Worm (Caenorhabditis elegans) whole organism, late embryonic: ENCODE measurements around the gene F14D12.1.

Experiments
- C08G9.2 ChIP-seq: sonication (generic microtip); optimal IDR thresholded peaks from 2 replicates; lab custom pipeline; 2016; ENCODE audit warnings: mild to moderate bottlenecking, missing genetic modification characterization, moderate library complexity, missing compliant biosample characterization
- C38D4.7 ChIP-seq: fragments of 200-800 bp; sonication (Bioruptor generic); optimal IDR thresholded peaks from 2 replicates; lab custom pipeline; 2018; ENCODE audit warnings: mild to moderate bottlenecking, missing genetic modification characterization, moderate library complexity, missing compliant biosample characterization
- K09A11.1 ChIP-seq: sonication (generic microtip); optimal IDR thresholded peaks from 2 replicates; lab custom pipeline; 2017; ENCODE audit warnings: antibody characterized with exemption, mild to moderate bottlenecking, missing genetic modification characterization, missing compliant biosample characterization; ENCODE audit not compliant: insufficient read depth
- T23F11.4 ChIP-seq: fragments of 200-800 bp; sonication (Bioruptor generic); optimal IDR thresholded peaks from 2 replicates; lab custom pipeline; 2018; ENCODE audit warnings: mild to moderate bottlenecking, missing genetic modification characterization, missing compliant biosample characterization
- Y22D7AL.16 ChIP-seq: sonication (generic microtip); optimal IDR thresholded peaks from 2 replicates; lab custom pipeline; 2016; ENCODE audit warnings: missing genetic modification characterization, missing compliant biosample characterization
- ahr-1 ChIP-seq: sonication (generic microtip); optimal IDR thresholded peaks from 2 replicates; lab custom pipeline; 2016; ENCODE audit warnings: missing genetic modification characterization, missing compliant biosample characterization
- ama-1 ChIP-seq: fragments of 150-350 bp; optimal IDR thresholded peaks from 2 replicates; lab custom pipeline; 2014
- ceh-2 ChIP-seq: sonication (generic microtip); optimal IDR thresholded peaks from 2 replicates; lab custom pipeline; 2016; ENCODE audit warnings: missing genotype, missing genetic modification characterization, missing compliant biosample characterization
- ceh-24 ChIP-seq: sonication (generic microtip); optimal IDR thresholded peaks from 2 replicates; lab custom pipeline; 2016; ENCODE audit warnings: mild to moderate bottlenecking, missing genetic modification characterization, missing compliant biosample characterization
- ceh-31 ChIP-seq: sonication (generic microtip); optimal IDR thresholded peaks from 2 replicates; lab custom pipeline; 2016; ENCODE audit warnings: missing genetic modification characterization, missing compliant biosample characterization
- ceh-34 ChIP-seq: sonication (generic microtip); optimal IDR thresholded peaks from 2 replicates; lab custom pipeline; 2016; ENCODE audit warnings: mild to moderate bottlenecking, missing genetic modification characterization, missing compliant biosample characterization
- ceh-9 ChIP-seq: sonication (generic microtip); optimal IDR thresholded peaks from 2 replicates; lab custom pipeline; 2016; ENCODE audit warnings: mild to moderate bottlenecking, missing genetic modification characterization, inconsistent platforms, missing compliant biosample characterization
- che-1 ChIP-seq: sonication (generic microtip); optimal IDR thresholded peaks from 2 replicates; lab custom pipeline; 2016; ENCODE audit warnings: mild to moderate bottlenecking, missing genetic modification characterization, missing compliant biosample characterization
- dmd-4 ChIP-seq: sonication (generic microtip); optimal IDR thresholded peaks from 2 replicates; lab custom pipeline; 2016; ENCODE audit warnings: borderline replicate concordance, missing genetic modification characterization, missing compliant biosample characterization
- dve-1 ChIP-seq: sonication (generic microtip); optimal IDR thresholded peaks from 2 replicates; lab custom pipeline; 2017; ENCODE audit warnings: antibody characterized with exemption, mild to moderate bottlenecking, missing genetic modification characterization, missing compliant biosample characterization
- elt-2 ChIP-seq: sonication (generic microtip); optimal IDR thresholded peaks from 2 replicates; lab custom pipeline; 2016; ENCODE audit warnings: missing genetic modification reagents, missing genetic modification characterization, missing compliant biosample characterization
- ets-4 ChIP-seq: sonication (generic microtip); optimal IDR thresholded peaks from 2 replicates; lab custom pipeline; 2016; ENCODE audit warnings: missing genetic modification characterization, missing compliant biosample characterization
- eyg-1 ChIP-seq: sonication (generic microtip); optimal IDR thresholded peaks from 2 replicates; lab custom pipeline; 2016; ENCODE audit warnings: missing genotype, missing genetic modification characterization, missing compliant biosample characterization
- fax-1 ChIP-seq: sonication (generic microtip); optimal IDR thresholded peaks from 2 replicates; lab custom pipeline; 2016; ENCODE audit warnings: missing genotype, missing genetic modification characterization, missing compliant biosample characterization
- fkh-10 ChIP-seq: fragments of 150-350 bp; optimal IDR thresholded peaks from 2 replicates; lab custom pipeline; 2014; ENCODE audit warnings: missing biosample characterization, missing genetic modification reagents, missing genetic modification characterization
- fkh-6 ChIP-seq: sonication (generic microtip); optimal IDR thresholded peaks from 2 replicates; lab custom pipeline; 2016; ENCODE audit warnings: missing genetic modification characterization, missing compliant biosample characterization
- gmeb-2 ChIP-seq: sonication (generic microtip); optimal IDR thresholded peaks from 2 replicates; lab custom pipeline; 2016; ENCODE audit warnings: missing genetic modification characterization, inconsistent platforms, missing compliant biosample characterization
- hlh-13 ChIP-seq: fragments of 200-800 bp; sonication (Bioruptor generic); optimal IDR thresholded peaks from 2 replicates; lab custom pipeline; 2018; ENCODE audit warnings: mild to moderate bottlenecking, missing genetic modification characterization, missing compliant biosample characterization
- hlh-15 ChIP-seq: sonication (generic microtip); optimal IDR thresholded peaks from 2 replicates; lab custom pipeline; 2016; ENCODE audit warnings: missing genetic modification characterization, missing compliant biosample characterization
- lin-11 ChIP-seq: fragments of 200-800 bp; sonication (Bioruptor generic); optimal IDR thresholded peaks from 2 replicates; lab custom pipeline; 2018; ENCODE audit warnings: mild to moderate bottlenecking, missing genetic modification characterization, missing compliant biosample characterization
- mec-3 ChIP-seq: sonication (generic microtip); optimal IDR thresholded peaks from 2 replicates; lab custom pipeline; 2016; ENCODE audit warnings: borderline replicate concordance, missing genetic modification characterization, missing compliant biosample characterization
- nfya-1 ChIP-seq: sonication (generic microtip); optimal IDR thresholded peaks from 2 replicates; lab custom pipeline; 2017; ENCODE audit warnings: missing genetic modification characterization, mild to moderate bottlenecking, missing compliant biosample characterization, antibody characterized with exemption, moderate library complexity
- npax-4 ChIP-seq: sonication (generic microtip); optimal IDR thresholded peaks from 2 replicates; lab custom pipeline; 2016; ENCODE audit warnings: missing genetic modification characterization, missing compliant biosample characterization
- pag-3 ChIP-seq: sonication (generic microtip); optimal IDR thresholded peaks from 2 replicates; lab custom pipeline; 2016; ENCODE audit warnings: missing compliant biosample characterization, missing genetic modification characterization, borderline replicate concordance
- pat-9 ChIP-seq: fragments of 200-800 bp; sonication (Bioruptor generic); optimal IDR thresholded peaks from 2 replicates; lab custom pipeline; 2018; ENCODE audit warnings: mild to moderate bottlenecking, missing genetic modification characterization, moderate library complexity, missing compliant biosample characterization
- pax-1 ChIP-seq: fragments of 150-350 bp; optimal IDR thresholded peaks from 2 replicates; lab custom pipeline; 2014; ENCODE audit warnings: missing biosample characterization, missing genetic modification characterization
- pha-2 ChIP-seq: sonication (generic microtip); optimal IDR thresholded peaks from 2 replicates; lab custom pipeline; 2017; ENCODE audit warnings: mild to moderate bottlenecking, missing genetic modification characterization, missing compliant biosample characterization
- pha-4 ChIP-seq: fragments of 150-350 bp; optimal IDR thresholded peaks from 2 replicates; lab custom pipeline; 2018; ENCODE audit warnings: missing biosample characterization, missing genetic modification reagents, missing genetic modification characterization
- pqm-1 ChIP-seq: sonication (generic microtip); optimal IDR thresholded peaks from 2 replicates; lab custom pipeline; 2016; ENCODE audit warnings: missing genetic modification characterization, missing compliant biosample characterization
- pros-1 ChIP-seq: fragments of 150-350 bp; optimal IDR thresholded peaks from 2 replicates; lab custom pipeline; 2014; ENCODE audit warnings: missing biosample characterization, missing genetic modification reagents, missing genetic modification characterization
- ref-2 ChIP-seq: sonication (generic microtip); optimal IDR thresholded peaks from 2 replicates; lab custom pipeline; 2016; ENCODE audit warnings: missing genetic modification characterization, missing compliant biosample characterization
- rnt-1 ChIP-seq: sonication (generic microtip); optimal IDR thresholded peaks from 2 replicates; lab custom pipeline; 2016; ENCODE audit warnings: missing genetic modification characterization, missing compliant biosample characterization
- sox-2 ChIP-seq: fragments of 200-800 bp; sonication (Bioruptor generic); IDR thresholded peaks from 2 replicates; pipeline ENCODE4 v1.3.6; 2022; ENCODE audit warnings: missing genetic modification reagents, missing genetic modification characterization, missing compliant biosample characterization
- sox-4 ChIP-seq: sonication (generic microtip); optimal IDR thresholded peaks from 2 replicates; lab custom pipeline; 2017; ENCODE audit warnings: mild to moderate bottlenecking, missing genetic modification characterization, inconsistent platforms, missing compliant biosample characterization
- syd-9 ChIP-seq: sonication (generic microtip); optimal IDR thresholded peaks from 2 replicates; lab custom pipeline; 2016; ENCODE audit warnings: mild to moderate bottlenecking, missing genetic modification characterization, moderate library complexity, missing compliant biosample characterization
- tbx-2 ChIP-seq: sonication (generic microtip); optimal IDR thresholded peaks from 2 replicates; lab custom pipeline; 2016; ENCODE audit warnings: missing genetic modification characterization, missing compliant biosample characterization
- unc-3 ChIP-seq, 2 experiments: fragments of 200-800 bp in 1 of 2; sonication (Bioruptor generic) in 1 of 2; sonication (generic microtip) in 1 of 2; conservative IDR thresholded peaks in 1 of 2; optimal IDR thresholded peaks in 1 of 2; 2 replicates each; pipeline versions ENCODE4 v1.3.6 to Lab custom; 2016 to 2022; ENCODE audit warnings: missing compliant biosample characterization in 2 of 2, missing genetic modification characterization in 2 of 2, missing genetic modification reagents in 1 of 2
- unc-42 ChIP-seq: sonication (generic microtip); optimal IDR thresholded peaks from 2 replicates; lab custom pipeline; 2016; ENCODE audit warnings: missing genotype, missing genetic modification characterization, missing compliant biosample characterization
- unc-86 ChIP-seq: sonication (generic microtip); optimal IDR thresholded peaks from 2 replicates; lab custom pipeline; 2016; ENCODE audit warnings: missing genetic modification characterization, missing compliant biosample characterization
- ztf-16 ChIP-seq: sonication (generic microtip); optimal IDR thresholded peaks from 2 replicates; lab custom pipeline; 2017; ENCODE audit warnings: missing genetic modification characterization, missing compliant biosample characterization

The F14D12.1 gene

DNA sequence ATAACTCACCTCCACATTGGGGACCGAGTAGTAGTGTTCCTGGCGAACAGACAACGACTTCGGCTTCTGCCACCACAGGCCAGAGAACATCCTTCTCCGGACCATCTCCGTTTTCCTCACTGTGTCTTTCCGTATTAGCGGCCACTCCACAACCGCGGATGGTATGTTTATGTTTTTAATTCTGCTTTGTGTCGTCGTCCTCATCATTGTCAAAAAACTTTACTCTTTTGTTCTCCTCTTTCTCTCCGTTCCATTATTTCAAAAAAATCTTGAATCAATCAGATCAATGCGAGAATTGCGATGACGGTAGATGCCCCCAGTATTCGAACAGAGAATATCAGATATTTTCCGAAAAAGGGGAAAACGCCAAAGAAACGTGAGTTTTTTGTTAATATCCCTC, 36.1 kb upstream of the F14D12.1 start, which contains the start of gene mec-2:
TSS of gene mec-2 (plus strand) at position 301 of the 400 bp plus-strand sequence.
- TF ChIP-seq fax-1 (tag; lab: Kevin White, UChicago) (no peak), fkh-10 (no peak)

- TF ChIP-seq elt-2 (tag; lab: Kevin White, UChicago) (no peak), ceh-9 (no peak), C38D4.7 (GFP tag; lab: Kevin White, UChicago) (no peak)
Observed at ce11 chrX:5572638-5573037, 30.9 kb upstream of the F14D12.1 start.

ce11 chrX:5579714-5580265, 23.8 kb upstream of the F14D12.1 start:
- peak; percentile 52 for TF ChIP-seq unc-42
- no peak for TF ChIP-seq Y22D7AL.16 (tag; lab: Kevin White, UChicago)
- TF ChIP-seq C08G9.2 (tag; lab: Kevin White, UChicago): no peak
- no peak for TF ChIP-seq ahr-1

- no peak for TF ChIP-seq sox-4
- no peak for TF ChIP-seq ama-1 (lab: Kevin White, UChicago)
- no peak for TF ChIP-seq ceh-9
- TF ChIP-seq eyg-1 (tag; lab: Kevin White, UChicago): peak; percentile 2
- TF ChIP-seq ceh-34 (tag; lab: Kevin White, UChicago): peak; percentile 64
- TF ChIP-seq pros-1 (tag; lab: Kevin White, UChicago): no peak
- TF ChIP-seq tbx-2 (tag; lab: Kevin White, UChicago): peak; percentile 71
- TF ChIP-seq pat-9 (tag; lab: Kevin White, UChicago): no peak
- TF ChIP-seq pax-1 (tag; lab: Kevin White, UChicago): peak; percentile 12
- TF ChIP-seq unc-3 (GFP tag; conservative IDR thresholded peaks at IDR 0.05; lab: Robert Waterston, UW): no peak
- TF ChIP-seq unc-3 (tag; optimal IDR thresholded peaks at IDR 0.05; lab: Kevin White, UChicago): no peak
- no peak for TF ChIP-seq che-1 (tag; lab: Kevin White, UChicago)
- no peak for TF ChIP-seq ets-4
- peak; percentile 37 for TF ChIP-seq nfya-1 (tag; lab: Kevin White, UChicago)
- TF ChIP-seq pha-2 (tag; lab: Kevin White, UChicago): peak; percentile 28
- TF ChIP-seq ceh-2: peak; percentile 61
- TF ChIP-seq ahr-1: no peak
- peak; percentile 43 for TF ChIP-seq fkh-6 (tag; lab: Kevin White, UChicago)
- TF ChIP-seq elt-2 (tag; lab: Kevin White, UChicago): peak; percentile 31
- TF ChIP-seq pha-4 (tag; lab: Kevin White, UChicago): no peak
- no peak for TF ChIP-seq dmd-4 (tag; lab: Kevin White, UChicago)
- peak; percentile 48 for TF ChIP-seq unc-42
- no peak for TF ChIP-seq hlh-15 (tag; lab: Kevin White, UChicago)
- TF ChIP-seq ref-2 (tag; lab: Kevin White, UChicago): peak; percentile 85
- no peak for TF ChIP-seq sox-2 (GFP tag; lab: Robert Waterston, UW)
- peak; percentile 53 for TF ChIP-seq syd-9 (tag; lab: Kevin White, UChicago)
- TF ChIP-seq ceh-24: no peak
- TF ChIP-seq K09A11.1 (tag; lab: Kevin White, UChicago): no peak
- TF ChIP-seq unc-86 (tag; lab: Kevin White, UChicago): no peak
- no peak for TF ChIP-seq Y22D7AL.16 (tag; lab: Kevin White, UChicago)
- peak; percentile 30 for TF ChIP-seq rnt-1 (tag; lab: Kevin White, UChicago)
- TF ChIP-seq ztf-16 (tag; lab: Kevin White, UChicago): no peak
- TF ChIP-seq pag-3 (tag; lab: Kevin White, UChicago): peak; percentile 9
- no peak for TF ChIP-seq dve-1 (tag; lab: Kevin White, UChicago)
- no peak for TF ChIP-seq gmeb-2
- no peak for TF ChIP-seq T23F11.4 (GFP tag; lab: Kevin White, UChicago)
- TF ChIP-seq ceh-31 (tag; lab: Kevin White, UChicago): peak; percentile 68
- TF ChIP-seq hlh-13 (GFP tag; lab: Kevin White, UChicago): no peak
- TF ChIP-seq mec-3: no peak
- TF ChIP-seq fax-1 (tag; lab: Kevin White, UChicago): peak; percentile 34
- TF ChIP-seq lin-11: no peak
- TF ChIP-seq npax-4 (tag; lab: Kevin White, UChicago): no peak
- TF ChIP-seq pqm-1 (tag; lab: Kevin White, UChicago): no peak
Observed at ce11 chrX:5591830-5592229, 11.7 kb upstream of the F14D12.1 start.
